Worm (Caenorhabditis elegans) whole organism, midembryonic: ENCODE results near the gene K07C5.2.
A peak's percentile ranks its signal among the peaks of the same experiment; 100 is the strongest.

Source experiments
- T22C8.4 ChIP-seq: fragments of 200-800 bp; sonication (Bioruptor generic); IDR thresholded peaks from 2 replicates; pipeline ENCODE4 v1.3.6; 2022; ENCODE audit warnings: missing genetic modification characterization, missing compliant biosample characterization
- cog-1 ChIP-seq: sonication (generic microtip); optimal IDR thresholded peaks from 2 replicates; lab custom pipeline; 2016; ENCODE audit warnings: missing genetic modification characterization, missing compliant biosample characterization
- flt-1 ChIP-seq: fragments of 200-800 bp; sonication (Bioruptor generic); IDR thresholded peaks from 2 replicates; pipeline ENCODE4 v1.3.6; 2022; ENCODE audit warnings: missing genetic modification characterization, missing compliant biosample characterization
- klf-2 ChIP-seq: fragments of 200-800 bp; sonication (Bioruptor generic); conservative IDR thresholded peaks from 2 replicates; pipeline ENCODE4 v1.3.6; 2022; ENCODE audit warnings: missing genetic modification reagents, missing genetic modification characterization, missing compliant biosample characterization
- med-1 ChIP-seq: sonication (generic microtip); optimal IDR thresholded peaks from 2 replicates; lab custom pipeline; 2017; ENCODE audit warnings: missing genetic modification characterization, mild to moderate bottlenecking, missing compliant biosample characterization, antibody characterized with exemption, missing genetic modification reagents; ENCODE audit not compliant: insufficient read depth
- ref-1 ChIP-seq: fragments of 200-800 bp; sonication (Bioruptor generic); conservative IDR thresholded peaks from 2 replicates; pipeline ENCODE4 v1.3.6; 2022; ENCODE audit warnings: missing genetic modification reagents, missing genetic modification characterization, missing compliant biosample characterization
- tab-1 ChIP-seq: fragments of 200-800 bp; sonication (Bioruptor generic); IDR thresholded peaks from 2 replicates; pipeline ENCODE4 v1.3.6; 2022; ENCODE audit warnings: missing genetic modification characterization, missing compliant biosample characterization
- ztf-23 ChIP-seq: fragments of 200-800 bp; sonication (Bioruptor generic); IDR thresholded peaks from 2 replicates; pipeline ENCODE4 v1.3.6; 2022; ENCODE audit warnings: missing genetic modification reagents, missing genetic modification characterization, missing compliant biosample characterization
- ztf-29 ChIP-seq: fragments of 200-800 bp; sonication (Bioruptor generic); IDR thresholded peaks from 2 replicates; pipeline ENCODE4 v1.3.6; 2022; ENCODE audit warnings: missing genetic modification reagents, missing genetic modification characterization, missing compliant biosample characterization

Gene K07C5.2

ce11 chrV:10319434-10319833, 19.9 kb upstream of the K07C5.2 start, which contains the start of gene B0024.11:
TSS of gene B0024.11 (minus strand) at chrV:10319534.
- TF ChIP-seq flt-1 (GFP tag; lab: Robert Waterston, UW) (no peak), klf-2 (GFP tag; lab: Robert Waterston, UW) (no peak), ref-1 (GFP tag; lab: Robert Waterston, UW) (no peak), med-1 (GFP tag; lab: Kevin White, UChicago) (no peak), ztf-23 (no peak)

- TF ChIP-seq flt-1 (GFP tag; lab: Robert Waterston, UW), result no peak
- peak; percentile 69; the same call in 1 of the 2 replicates for TF ChIP-seq ztf-23
- TF ChIP-seq cog-1, result no peak
- no peak for TF ChIP-seq ref-1 (GFP tag; lab: Robert Waterston, UW)
- no peak for TF ChIP-seq klf-2 (GFP tag; lab: Robert Waterston, UW)
- TF ChIP-seq tab-1 (GFP tag; lab: Robert Waterston, UW), result no peak
Measured at ce11 chrV:10320101-10320761, 19.1 kb upstream of the K07C5.2 start, which contains the start of the genes gna-1 and B0024.13. TSS of gene gna-1 (minus strand) at chrV:10320151. TSS of gene B0024.13 (plus strand) at chrV:10320711.

ce11 chrV:10323537-10323936, 15.8 kb upstream of the K07C5.2 start:
- TF ChIP-seq cog-1 (no peak), klf-2 (GFP tag; lab: Robert Waterston, UW) (no peak), T22C8.4 (no peak), ztf-29 (no peak), flt-1 (GFP tag; lab: Robert Waterston, UW) (no peak), tab-1 (GFP tag; lab: Robert Waterston, UW) (no peak), ref-1 (GFP tag; lab: Robert Waterston, UW) (no peak), ztf-23 (no peak), med-1 (GFP tag; lab: Kevin White, UChicago) (no peak)

- no peak for TF ChIP-seq tab-1 (GFP tag; lab: Robert Waterston, UW)
- no peak for TF ChIP-seq ztf-29
- no peak for TF ChIP-seq ref-1 (GFP tag; lab: Robert Waterston, UW)
- TF ChIP-seq flt-1 (GFP tag; lab: Robert Waterston, UW), result no peak
- TF ChIP-seq T22C8.4, result no peak
- TF ChIP-seq cog-1, result no peak
- TF ChIP-seq klf-2 (GFP tag; lab: Robert Waterston, UW), result no peak
- TF ChIP-seq med-1 (GFP tag; lab: Kevin White, UChicago), result no peak
- no peak for TF ChIP-seq ztf-23
Measured at ce11 chrV:10328080-10328479, 11.2 kb upstream of the K07C5.2 start.

- TF ChIP-seq cog-1 (no peak), klf-2 (GFP tag; lab: Robert Waterston, UW) (no peak), ref-1 (GFP tag; lab: Robert Waterston, UW) (no peak), flt-1 (GFP tag; lab: Robert Waterston, UW) (no peak), T22C8.4 (no peak), ztf-23 (no peak), med-1 (GFP tag; lab: Kevin White, UChicago) (no peak), ztf-29 (no peak), tab-1 (GFP tag; lab: Robert Waterston, UW) (no peak)
Measured at ce11 chrV:10332012-10332411, 7.3 kb upstream of the K07C5.2 start, which contains the start of gene crm-1. TSS of gene crm-1 (minus strand) at chrV:10332112.

- no peak for TF ChIP-seq tab-1 (GFP tag; lab: Robert Waterston, UW)
- TF ChIP-seq ztf-29, result no peak
Measured at ce11 chrV:10333843-10334242, 5.5 kb upstream of the K07C5.2 start.

ce11 chrV:10338305-10338992, 851 bp upstream of the K07C5.2 start, which contains the start of gene arx-2:
TSS of gene arx-2 (minus strand) at chrV:10338355.
- TF ChIP-seq ztf-23 (no peak), tab-1 (GFP tag; lab: Robert Waterston, UW) (no peak), med-1 (GFP tag; lab: Kevin White, UChicago) (no peak), ref-1 (GFP tag; lab: Robert Waterston, UW) (no peak), klf-2 (GFP tag; lab: Robert Waterston, UW) (no peak), T22C8.4 (no peak), cog-1 (no peak), flt-1 (GFP tag; lab: Robert Waterston, UW) (no peak), ztf-29 (no peak)

ce11 chrV:10341905-10342328, 2.6 kb downstream of the K07C5.2 start, which contains the start of gene K07C5.13:
TSS of gene K07C5.13 (plus strand) at chrV:10342055.
- peak; percentile 77 for TF ChIP-seq flt-1 (GFP tag; lab: Robert Waterston, UW)
- peak; percentile 44; the same call in 1 of the 2 replicates for TF ChIP-seq ztf-29
- peak; percentile 79; the same call in 1 of the 2 replicates for TF ChIP-seq ztf-23

ce11 chrV:10342904-10343303, 3.6 kb downstream of the K07C5.2 start, which contains the start of gene K07C5.3:
TSS of gene K07C5.3 (plus strand) at chrV:10343032.
- no peak for TF ChIP-seq ztf-23
- no peak for TF ChIP-seq cog-1
- no peak for TF ChIP-seq klf-2 (GFP tag; lab: Robert Waterston, UW)
- no peak for TF ChIP-seq med-1 (GFP tag; lab: Kevin White, UChicago)

ce11 chrV:10350054-10350453, 10.8 kb downstream of the K07C5.2 start, which contains the start of gene K07C5.9:
TSS of gene K07C5.9 (minus strand) at chrV:10350154.
- no peak for TF ChIP-seq flt-1 (GFP tag; lab: Robert Waterston, UW)
- TF ChIP-seq T22C8.4, result no peak
- TF ChIP-seq ref-1 (GFP tag; lab: Robert Waterston, UW), result no peak
- TF ChIP-seq cog-1, result no peak
- TF ChIP-seq klf-2 (GFP tag; lab: Robert Waterston, UW), result no peak
- no peak for TF ChIP-seq med-1 (GFP tag; lab: Kevin White, UChicago)
- TF ChIP-seq tab-1 (GFP tag; lab: Robert Waterston, UW), result no peak
- no peak for TF ChIP-seq ztf-23
- no peak for TF ChIP-seq ztf-29
